Worm (Caenorhabditis elegans) whole organism, L2 larva: ENCODE data around the gene srd-69.

Source experiments
- aly-2 ChIP-seq: fragments of 150-350 bp; optimal IDR thresholded peaks from 2 replicates; lab custom pipeline; 2014; ENCODE audit warnings: missing biosample characterization, missing genetic modification characterization
- ama-1 ChIP-seq: fragments of 150-350 bp; optimal IDR thresholded peaks from 2 replicates; lab custom pipeline; 2018; ENCODE audit warnings: inconsistent platforms
- ceh-82 ChIP-seq: fragments of 150-350 bp; optimal IDR thresholded peaks from 2 replicates; lab custom pipeline; 2014; ENCODE audit warnings: missing biosample characterization, missing genetic modification characterization
- elt-3 ChIP-seq: sonication (generic microtip); optimal IDR thresholded peaks from 2 replicates; lab custom pipeline; 2017; ENCODE audit warnings: missing biosample characterization, missing genetic modification characterization
- gmeb-1 ChIP-seq: fragments of 150-350 bp; optimal IDR thresholded peaks from 2 replicates; lab custom pipeline; 2014; ENCODE audit warnings: missing biosample characterization, missing genetic modification characterization
- lin-13 ChIP-seq: fragments of 150-350 bp; optimal IDR thresholded peaks from 2 replicates; lab custom pipeline; 2014; ENCODE audit warnings: missing biosample characterization, missing genetic modification reagents, missing genetic modification characterization
- mab-5 ChIP-seq: fragments of 150-350 bp; optimal IDR thresholded peaks from 2 replicates; lab custom pipeline; 2014; ENCODE audit warnings: missing biosample characterization, missing genetic modification characterization
- nhr-12 ChIP-seq: fragments of 150-350 bp; optimal IDR thresholded peaks from 2 replicates; lab custom pipeline; 2014; ENCODE audit warnings: missing biosample characterization, missing genetic modification characterization
- nhr-6 ChIP-seq: fragments of 150-350 bp; optimal IDR thresholded peaks from 2 replicates; lab custom pipeline; 2014; ENCODE audit warnings: missing biosample characterization, missing genetic modification characterization
- snpc-4 ChIP-seq: fragments of 150-350 bp; optimal IDR thresholded peaks from 2 replicates; lab custom pipeline; 2014; ENCODE audit warnings: missing biosample characterization, missing genetic modification characterization
- ztf-11 ChIP-seq: sonication (generic microtip); optimal IDR thresholded peaks from 2 replicates; lab custom pipeline; 2017; ENCODE audit warnings: missing biosample characterization, missing genetic modification characterization

DNA sequence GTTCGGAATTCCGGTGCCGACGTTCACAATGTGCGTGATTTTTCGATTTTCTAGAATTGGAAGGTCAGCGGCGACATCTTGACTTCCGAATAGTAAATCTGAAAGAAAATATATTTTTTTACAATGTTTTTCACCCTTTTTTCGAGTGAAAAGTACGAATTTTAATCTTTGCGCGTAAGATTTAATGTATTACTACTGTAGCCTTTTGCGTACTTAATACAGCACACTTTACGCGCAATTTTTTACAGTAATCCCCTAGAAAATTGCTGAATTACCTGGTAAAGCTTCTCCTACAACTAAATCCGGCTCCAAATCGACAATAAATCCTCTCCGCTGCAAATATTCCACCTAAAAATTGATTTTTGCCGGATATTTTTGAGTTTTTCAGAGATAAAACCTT is 32.4 kb upstream of the srd-69 start:
- TF ChIP-seq snpc-4 (tag; lab: Kevin White, UChicago), result no peak
- no peak for TF ChIP-seq aly-2 (tag; lab: Kevin White, UChicago)
- no peak for TF ChIP-seq lin-13
- no peak for TF ChIP-seq elt-3 (tag; lab: Kevin White, UChicago)
- TF ChIP-seq ztf-11 (tag; lab: Kevin White, UChicago), result no peak
- no peak for TF ChIP-seq gmeb-1 (tag; lab: Kevin White, UChicago)
- TF ChIP-seq mab-5 (tag; lab: Kevin White, UChicago), result no peak
- TF ChIP-seq ama-1 (lab: Kevin White, UChicago), result no peak
- no peak for TF ChIP-seq nhr-6 (tag; lab: Kevin White, UChicago)
- TF ChIP-seq nhr-12, result no peak
- TF ChIP-seq ceh-82, result no peak
